Worm (Caenorhabditis elegans): ENCODE results near the gene B0273.115.
A peak's percentile ranks its signal among the peaks of the same experiment; 100 is the strongest.
"Not testable (repeated sequence)": the region's sequence is repeated elsewhere in the genome, so short reads cannot be mapped to it uniquely, and the experiment has no call there.

Gene B0273.115

ce11 chrIV:5491054-5491453, at the start of gene B0273.115:
B0273.115 (minus strand) TSS chrIV:5491154.
- not testable (repeated sequence) for TF ChIP-seq K09A11.1 (tag; optimal IDR thresholded peaks at IDR 0.05; ENCODE audit: insufficient read depth); ceh-24 (tag; optimal IDR thresholded peaks at IDR 0.05); lin-11 (tag; optimal IDR thresholded peaks at IDR 0.05)

- TF ChIP-seq elt-4 (tag; optimal IDR thresholded peaks at IDR 0.05) = no peak
- TF ChIP-seq K02D7.2 (tag; optimal IDR thresholded peaks at IDR 0.05) = no peak
- peak; percentile 21 for TF ChIP-seq ceh-34 (tag; optimal IDR thresholded peaks at IDR 0.05)
- peak; percentile 12 for TF ChIP-seq hlh-15 (tag; optimal IDR thresholded peaks at IDR 0.05)
- TF ChIP-seq hlh-30 (tag; optimal IDR thresholded peaks at IDR 0.05; ENCODE audit: insufficient read depth) = peak; percentile 56
These were observed 47.0 kb upstream of the B0273.115 start, which contains the start of the genes fem-1 and drp-1 for ce11 chrIV:5537813-5538538. fem-1 (minus strand) TSS chrIV:5537962. drp-1 (plus strand) TSS chrIV:5538488.

- TF ChIP-seq unc-86 (tag; optimal IDR thresholded peaks at IDR 0.05) (no peak), nhr-11 (tag; optimal IDR thresholded peaks at IDR 0.05) (no peak), lin-11 (tag; optimal IDR thresholded peaks at IDR 0.05) (no peak), ceh-18 (tag; optimal IDR thresholded peaks at IDR 0.05) (no peak), ama-1 (optimal IDR thresholded peaks at IDR 0.05) (no peak), syd-9 (tag; optimal IDR thresholded peaks at IDR 0.05) (no peak), nfya-1 (tag; optimal IDR thresholded peaks at IDR 0.05) (no peak), C38D4.7 (GFP tag; optimal IDR thresholded peaks at IDR 0.05) (no peak), pros-1 (tag; optimal IDR thresholded peaks at IDR 0.05) (no peak), tbx-2 (tag; optimal IDR thresholded peaks at IDR 0.05) (peak; percentile 27), ceh-9 (tag; optimal IDR thresholded peaks at IDR 0.05) (no peak), pax-1 (tag; optimal IDR thresholded peaks at IDR 0.05) (no peak), npax-4 (tag; optimal IDR thresholded peaks at IDR 0.05) (no peak), hlh-6 (tag; optimal IDR thresholded peaks at IDR 0.05) (no peak), fkh-10 (GFP tag; optimal IDR thresholded peaks at IDR 0.05) (no peak), ceh-6 (GFP tag; optimal IDR thresholded peaks at IDR 0.05) (peak; percentile 1), tbx-7 (tag; optimal IDR thresholded peaks at IDR 0.05) (no peak), mec-3 (tag; optimal IDR thresholded peaks at IDR 0.05; ENCODE audit: borderline replicate concordance) (no peak), ceh-45 (GFP tag; IDR thresholded peaks at IDR 0.05) (no peak), dmd-4 (tag; optimal IDR thresholded peaks at IDR 0.05; ENCODE audit: borderline replicate concordance) (no peak), K09A11.1 (tag; optimal IDR thresholded peaks at IDR 0.05; ENCODE audit: insufficient read depth) (no peak), unc-55 (GFP tag; optimal IDR thresholded peaks at IDR 0.05) (peak; percentile 96), Y22D7AL.16 (tag; optimal IDR thresholded peaks at IDR 0.05) (no peak), K02D7.2 (tag; optimal IDR thresholded peaks at IDR 0.05) (no peak), rnt-1 (tag; optimal IDR thresholded peaks at IDR 0.05) (peak; percentile 43), ahr-1 (tag; optimal IDR thresholded peaks at IDR 0.05) (no peak), elt-4 (tag; optimal IDR thresholded peaks at IDR 0.05) (no peak), unc-42 (tag; optimal IDR thresholded peaks at IDR 0.05) (peak; percentile 33), elt-2 (tag; optimal IDR thresholded peaks at IDR 0.05) (no peak), ceh-34 (tag; optimal IDR thresholded peaks at IDR 0.05) (peak; percentile 59), ztf-16 (tag; optimal IDR thresholded peaks at IDR 0.05) (no peak), ceh-19 (GFP tag; optimal IDR thresholded peaks at IDR 0.05) (no peak), C08G9.2 (tag; optimal IDR thresholded peaks at IDR 0.05) (no peak), pat-9 (tag; optimal IDR thresholded peaks at IDR 0.05) (no peak), sox-2 (GFP tag; IDR thresholded peaks at IDR 0.05) (no peak), eyg-1 (tag; optimal IDR thresholded peaks at IDR 0.05) (no peak), fkh-6 (tag; optimal IDR thresholded peaks at IDR 0.05) (no peak), sox-4 (tag; optimal IDR thresholded peaks at IDR 0.05) (no peak), ceh-24 (tag; optimal IDR thresholded peaks at IDR 0.05) (no peak), ceh-31 (tag; optimal IDR thresholded peaks at IDR 0.05) (peak; percentile 7), lim-6 (tag; optimal IDR thresholded peaks at IDR 0.05) (no peak), ceh-14 (tag; optimal IDR thresholded peaks at IDR 0.05) (no peak), ceh-2 (tag; optimal IDR thresholded peaks at IDR 0.05) (no peak), dve-1 (tag; optimal IDR thresholded peaks at IDR 0.05) (no peak)
These were observed 44.8 kb upstream of the B0273.115 start for ce11 chrIV:5535780-5536179.

All from whole organism, late embryonic.